Comparison of ENCODE assay signal across 6 worm cellular contexts in genomic region chrII:12080015-12080414, ce11.
TF ChIP-seq lines count a peak whose summit lies in the region.

No protein-coding gene starts in this region.

TF ChIP-seq in whole organism, L1 larva, 84 proteins besides CTCF, POLR2A, EP300 and RAD21:
- no peak for TF ChIP-seq ceh-8 (GFP tag; optimal IDR thresholded peaks at IDR 0.05; lab: Kevin White, UChicago)
- no peak for TF ChIP-seq dsc-1 (tag; optimal IDR thresholded peaks at IDR 0.05; lab: Kevin White, UChicago)
- TF ChIP-seq lin-14 (GFP tag; optimal IDR thresholded peaks at IDR 0.05; lab: Kevin White, UChicago): no peak
- TF ChIP-seq elt-2 (tag; optimal IDR thresholded peaks at IDR 0.05; lab: Kevin White, UChicago): peak; percentile 31
- no peak for TF ChIP-seq C34B4.2 (tag; optimal IDR thresholded peaks at IDR 0.05; lab: Kevin White, UChicago)
- no peak for TF ChIP-seq efl-1 (optimal IDR thresholded peaks at IDR 0.05; lab: Kevin White, UChicago)
- peak in 1 of 2 experiments; percentile 20 for TF ChIP-seq efl-1 (GFP tag; optimal IDR thresholded peaks at IDR 0.05 in 1 of 2; lab: Kevin White, UChicago)

TF ChIP-seq in whole organism, L2 larva, 48 proteins besides CTCF, POLR2A, EP300 and RAD21:
- peak; percentile 85 for TF ChIP-seq fos-1 (tag; optimal IDR thresholded peaks at IDR 0.05; lab: Kevin White, UChicago)
- TF ChIP-seq dmd-4 (tag; optimal IDR thresholded peaks at IDR 0.05; lab: Kevin White, UChicago): no peak
- no peak for TF ChIP-seq nhr-10 (tag; optimal IDR thresholded peaks at IDR 0.05; lab: Kevin White, UChicago)
- TF ChIP-seq nhr-129 (tag; optimal IDR thresholded peaks at IDR 0.05; lab: Kevin White, UChicago): no peak
- TF ChIP-seq zag-1 (tag; optimal IDR thresholded peaks at IDR 0.05; lab: Kevin White, UChicago): no peak
- no peak for TF ChIP-seq ztf-11 (tag; optimal IDR thresholded peaks at IDR 0.05; lab: Kevin White, UChicago)
- no peak for TF ChIP-seq nhr-21 (tag; optimal IDR thresholded peaks at IDR 0.05; lab: Kevin White, UChicago)

TF ChIP-seq in whole organism, L3 larva, 47 proteins besides CTCF, POLR2A, EP300 and RAD21:
- TF ChIP-seq sea-2 (GFP tag; optimal IDR thresholded peaks at IDR 0.05; lab: Kevin White, UChicago): no peak
- no peak for TF ChIP-seq elt-3 (tag; optimal IDR thresholded peaks at IDR 0.05; lab: Kevin White, UChicago)
- TF ChIP-seq elt-2 (tag; optimal IDR thresholded peaks at IDR 0.05; lab: Kevin White, UChicago): peak; percentile 71

TF ChIP-seq in whole organism, L4 larva, 104 proteins besides CTCF, POLR2A, EP300 and RAD21:
- TF ChIP-seq pqm-1 (tag; optimal IDR thresholded peaks at IDR 0.05; lab: Kevin White, UChicago) (peak; percentile 34), dve-1 (tag; optimal IDR thresholded peaks at IDR 0.05; lab: Kevin White, UChicago; ENCODE audit: insufficient read depth) (peak; percentile 47), mxl-3 (GFP tag; optimal IDR thresholded peaks at IDR 0.05; lab: Kevin White, UChicago) (no peak)

TF ChIP-seq in whole organism, late embryonic, 69 proteins besides CTCF, POLR2A, EP300 and RAD21:
- TF ChIP-seq elt-2 (tag; optimal IDR thresholded peaks at IDR 0.05; lab: Kevin White, UChicago): peak; percentile 28
- no peak for TF ChIP-seq tbx-2 (tag; optimal IDR thresholded peaks at IDR 0.05; lab: Kevin White, UChicago)

TF ChIP-seq in whole organism, young adult, 124 proteins besides CTCF, POLR2A, EP300 and RAD21:
- no peak for TF ChIP-seq ZK185.1 (tag; optimal IDR thresholded peaks at IDR 0.05; lab: Kevin White, UChicago; ENCODE audit: poor library complexity, severe bottlenecking)
- no peak for TF ChIP-seq C06A6.2 (GFP tag; conservative IDR thresholded peaks at IDR 0.05; lab: Robert Waterston, UW)
- peak; percentile 47 for TF ChIP-seq nhr-80 (tag; optimal IDR thresholded peaks at IDR 0.05; lab: Kevin White, UChicago)
- no peak for TF ChIP-seq him-1 (tag; optimal IDR thresholded peaks at IDR 0.05; lab: Kevin White, UChicago)
- TF ChIP-seq Y53F4B.3 (GFP tag; IDR thresholded peaks at IDR 0.05; lab: Robert Waterston, UW): no peak
- no peak for TF ChIP-seq ets-4 (GFP tag; optimal IDR thresholded peaks at IDR 0.05; lab: Kevin White, UChicago)
